Worm (Caenorhabditis elegans) whole organism, early embryonic: ENCODE measurements around the gene F28C10.3.

Source experiments
- B0310.2 ChIP-seq: sonication (generic microtip); optimal IDR thresholded peaks from 2 replicates; lab custom pipeline; 2016; ENCODE audit warnings: mild to moderate bottlenecking, missing genetic modification characterization, missing compliant biosample characterization
- F13C5.2 ChIP-seq: sonication (generic microtip); optimal IDR thresholded peaks from 2 replicates; lab custom pipeline; 2017; ENCODE audit warnings: mild to moderate bottlenecking, missing genetic modification characterization, inconsistent platforms, missing compliant biosample characterization
- aly-1 ChIP-seq: sonication (generic microtip); optimal IDR thresholded peaks from 2 replicates; lab custom pipeline; 2016; ENCODE audit warnings: missing genetic modification characterization, missing compliant biosample characterization
- ama-1 ChIP-seq: fragments of 150-350 bp; optimal IDR thresholded peaks from 2 replicates; lab custom pipeline; 2014
- ceh-36 ChIP-seq: sonication (generic microtip); optimal IDR thresholded peaks from 2 replicates; lab custom pipeline; 2016; ENCODE audit warnings: missing genetic modification characterization, inconsistent platforms, missing compliant biosample characterization
- flt-1 ChIP-seq: fragments of 200-800 bp; sonication (Bioruptor generic); IDR thresholded peaks from 2 replicates; pipeline ENCODE4 v1.3.6; 2022; ENCODE audit warnings: missing genetic modification characterization, missing compliant biosample characterization
- hmbx-1 ChIP-seq: sonication (generic microtip); optimal IDR thresholded peaks from 2 replicates; lab custom pipeline; 2016; ENCODE audit warnings: mild to moderate bottlenecking, missing genetic modification characterization, missing compliant biosample characterization
- hmg-4 ChIP-seq: fragments of 200-800 bp; sonication (Bioruptor generic); optimal IDR thresholded peaks from 2 replicates; lab custom pipeline; 2018; ENCODE audit warnings: mild to moderate bottlenecking, missing genetic modification characterization, missing compliant biosample characterization
- hnd-1 ChIP-seq: sonication (generic microtip); optimal IDR thresholded peaks from 2 replicates; lab custom pipeline; 2016; ENCODE audit warnings: missing genetic modification characterization, missing compliant biosample characterization
- pes-1 ChIP-seq: fragments of 200-800 bp; sonication (Bioruptor generic); IDR thresholded peaks from 2 replicates; pipeline ENCODE4 v1.3.6; 2022; ENCODE audit warnings: missing genetic modification reagents, missing genetic modification characterization, missing compliant biosample characterization
- scrt-1 ChIP-seq: fragments of 200-800 bp; sonication (Bioruptor generic); IDR thresholded peaks from 2 replicates; pipeline ENCODE4 v1.3.6; 2022; ENCODE audit warnings: missing genetic modification characterization, missing compliant biosample characterization
- tbx-11 ChIP-seq: fragments of 200-800 bp; sonication (Bioruptor generic); IDR thresholded peaks from 2 replicates; pipeline ENCODE4 v1.3.6; 2022; ENCODE audit warnings: missing genetic modification characterization, missing compliant biosample characterization
- tbx-37 ChIP-seq: fragments of 200-800 bp; sonication (Bioruptor generic); conservative IDR thresholded peaks from 2 replicates; pipeline ENCODE4 v1.3.6; 2022; ENCODE audit warnings: missing genetic modification reagents, missing genetic modification characterization, missing compliant biosample characterization

DNA sequence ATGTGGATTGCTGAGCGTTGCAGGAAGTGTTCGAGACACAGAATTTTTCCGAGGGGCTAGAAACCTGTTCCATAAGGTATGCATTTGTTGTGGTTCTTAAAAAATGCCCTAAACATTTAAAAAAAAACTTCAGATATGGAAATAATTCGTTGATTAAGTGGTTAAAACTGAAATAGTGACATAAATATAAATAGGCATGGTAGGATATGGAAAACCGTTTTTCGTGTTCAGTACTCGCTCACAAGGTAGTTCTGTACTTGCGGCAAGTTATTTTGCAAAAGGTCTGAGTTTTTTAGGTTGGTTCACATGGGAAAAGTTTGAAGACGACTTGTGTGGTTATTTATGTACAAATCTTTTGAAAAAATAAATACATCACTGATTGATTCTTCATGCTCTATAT is 14.7 kb downstream of the F28C10.3 start, which contains the start of gene B0310.3:
- TF ChIP-seq hmg-4 (GFP tag; lab: Kevin White, UChicago) (no peak), flt-1 (GFP tag; lab: Robert Waterston, UW) (no peak), tbx-11 (GFP tag; lab: Robert Waterston, UW) (no peak), pes-1 (GFP tag; lab: Robert Waterston, UW) (no peak), F13C5.2 (no peak), hmbx-1 (tag; lab: Kevin White, UChicago) (no peak), hnd-1 (tag; lab: Kevin White, UChicago) (no peak), B0310.2 (tag; lab: Kevin White, UChicago) (no peak), ama-1 (lab: Kevin White, UChicago) (no peak), scrt-1 (no peak), ceh-36 (no peak), tbx-37 (GFP tag; lab: Robert Waterston, UW) (no peak), aly-1 (no peak)
